Worm (Caenorhabditis elegans) whole organism, early embryonic: ENCODE results near the gene C46E10.1.

Experiments
- B0310.2 ChIP-seq: sonication (generic microtip); optimal IDR thresholded peaks from 2 replicates; lab custom pipeline; 2016; ENCODE audit warnings: mild to moderate bottlenecking, missing genetic modification characterization, missing compliant biosample characterization
- F13C5.2 ChIP-seq: sonication (generic microtip); optimal IDR thresholded peaks from 2 replicates; lab custom pipeline; 2017; ENCODE audit warnings: mild to moderate bottlenecking, missing genetic modification characterization, inconsistent platforms, missing compliant biosample characterization
- aly-1 ChIP-seq: sonication (generic microtip); optimal IDR thresholded peaks from 2 replicates; lab custom pipeline; 2016; ENCODE audit warnings: missing genetic modification characterization, missing compliant biosample characterization
- ama-1 ChIP-seq: fragments of 150-350 bp; optimal IDR thresholded peaks from 2 replicates; lab custom pipeline; 2014
- ceh-13 ChIP-seq: fragments of 200-800 bp; sonication (Bioruptor generic); optimal IDR thresholded peaks from 2 replicates; lab custom pipeline; 2018; ENCODE audit warnings: mild to moderate bottlenecking, missing genetic modification characterization, missing compliant biosample characterization
- ceh-36 ChIP-seq: sonication (generic microtip); optimal IDR thresholded peaks from 2 replicates; lab custom pipeline; 2016; ENCODE audit warnings: missing genetic modification characterization, inconsistent platforms, missing compliant biosample characterization
- ets-7 ChIP-seq: sonication (generic microtip); optimal IDR thresholded peaks from 2 replicates; lab custom pipeline; 2016; ENCODE audit warnings: missing genotype, missing genetic modification characterization, missing compliant biosample characterization
- flt-1 ChIP-seq: fragments of 200-800 bp; sonication (Bioruptor generic); IDR thresholded peaks from 2 replicates; pipeline ENCODE4 v1.3.6; 2022; ENCODE audit warnings: missing genetic modification characterization, missing compliant biosample characterization
- hmbx-1 ChIP-seq: sonication (generic microtip); optimal IDR thresholded peaks from 2 replicates; lab custom pipeline; 2016; ENCODE audit warnings: mild to moderate bottlenecking, missing genetic modification characterization, missing compliant biosample characterization
- hmg-4 ChIP-seq: fragments of 200-800 bp; sonication (Bioruptor generic); optimal IDR thresholded peaks from 2 replicates; lab custom pipeline; 2018; ENCODE audit warnings: mild to moderate bottlenecking, missing genetic modification characterization, missing compliant biosample characterization
- hnd-1 ChIP-seq: sonication (generic microtip); optimal IDR thresholded peaks from 2 replicates; lab custom pipeline; 2016; ENCODE audit warnings: missing genetic modification characterization, missing compliant biosample characterization
- pes-1 ChIP-seq: fragments of 200-800 bp; sonication (Bioruptor generic); IDR thresholded peaks from 2 replicates; pipeline ENCODE4 v1.3.6; 2022; ENCODE audit warnings: missing genetic modification reagents, missing genetic modification characterization, missing compliant biosample characterization
- scrt-1 ChIP-seq: fragments of 200-800 bp; sonication (Bioruptor generic); IDR thresholded peaks from 2 replicates; pipeline ENCODE4 v1.3.6; 2022; ENCODE audit warnings: missing genetic modification characterization, missing compliant biosample characterization
- sea-1 ChIP-seq: fragments of 200-800 bp; sonication (Bioruptor generic); conservative IDR thresholded peaks from 2 replicates; pipeline ENCODE4 v1.3.6; 2022; ENCODE audit warnings: missing genetic modification characterization, missing compliant biosample characterization
- tbx-11 ChIP-seq: fragments of 200-800 bp; sonication (Bioruptor generic); IDR thresholded peaks from 2 replicates; pipeline ENCODE4 v1.3.6; 2022; ENCODE audit warnings: missing genetic modification characterization, missing compliant biosample characterization
- tbx-37 ChIP-seq: fragments of 200-800 bp; sonication (Bioruptor generic); conservative IDR thresholded peaks from 2 replicates; pipeline ENCODE4 v1.3.6; 2022; ENCODE audit warnings: missing genetic modification reagents, missing genetic modification characterization, missing compliant biosample characterization
- tra-4 ChIP-seq: sonication (generic microtip); optimal IDR thresholded peaks from 2 replicates; lab custom pipeline; 2017; ENCODE audit warnings: missing genetic modification characterization, missing compliant biosample characterization

Gene C46E10.1

ce11 chrII:3705320-3705719 lies 18.7 kb upstream of the C46E10.1 start, which contains the start of gene srx-108:
srx-108 (plus strand) TSS chrII:3705620.
- TF ChIP-seq ets-7 (tag; lab: Kevin White, UChicago) (no peak), tbx-11 (GFP tag; lab: Robert Waterston, UW) (no peak), tbx-37 (GFP tag; lab: Robert Waterston, UW) (no peak)

- TF ChIP-seq hmbx-1 (tag; lab: Kevin White, UChicago) (no peak), hnd-1 (tag; lab: Kevin White, UChicago) (no peak), scrt-1 (GFP tag; lab: Robert Waterston, UW) (no peak), hmg-4 (GFP tag; lab: Kevin White, UChicago) (no peak), pes-1 (no peak)
Measured at ce11 chrII:3709255-3709654, 14.8 kb upstream of the C46E10.1 start, which contains the start of gene srx-110. srx-110 (plus strand) TSS chrII:3709555.

ce11 chrII:3711047-3711446 lies 13.0 kb upstream of the C46E10.1 start, which contains the start of gene fbxc-53:
fbxc-53 (plus strand) TSS chrII:3711291.
- TF ChIP-seq ceh-36: peak; percentile 51
- TF ChIP-seq sea-1 (GFP tag; lab: Robert Waterston, UW): no peak

- no peak for TF ChIP-seq tbx-37 (GFP tag; lab: Robert Waterston, UW)
- no peak for TF ChIP-seq B0310.2 (tag; lab: Kevin White, UChicago)
- no peak for TF ChIP-seq ceh-36
- TF ChIP-seq flt-1 (GFP tag; lab: Robert Waterston, UW): no peak
- no peak for TF ChIP-seq tbx-11 (GFP tag; lab: Robert Waterston, UW)
- TF ChIP-seq ets-7 (tag; lab: Kevin White, UChicago): no peak
- no peak for TF ChIP-seq ama-1 (lab: Kevin White, UChicago)
- TF ChIP-seq aly-1: no peak
- no peak for TF ChIP-seq hmbx-1 (tag; lab: Kevin White, UChicago)
- no peak for TF ChIP-seq F13C5.2 (tag; lab: Kevin White, UChicago)
- no peak for TF ChIP-seq hmg-4 (GFP tag; lab: Kevin White, UChicago)
- no peak for TF ChIP-seq pes-1
- no peak for TF ChIP-seq scrt-1 (GFP tag; lab: Robert Waterston, UW)
- TF ChIP-seq sea-1 (GFP tag; lab: Robert Waterston, UW): no peak
- no peak for TF ChIP-seq ceh-13 (GFP tag; lab: Kevin White, UChicago)
Measured at ce11 chrII:3714595-3714994, 9.4 kb upstream of the C46E10.1 start, which contains the start of gene srh-100. srh-100 (minus strand) TSS chrII:3714695.

ce11 chrII:3716455-3716854 lies 7.6 kb upstream of the C46E10.1 start, which contains the start of gene srh-99:
srh-99 (minus strand) TSS chrII:3716555.
- TF ChIP-seq ets-7 (tag; lab: Kevin White, UChicago) (no peak), hmg-4 (GFP tag; lab: Kevin White, UChicago) (no peak), tbx-37 (GFP tag; lab: Robert Waterston, UW) (no peak), hmbx-1 (tag; lab: Kevin White, UChicago) (no peak), pes-1 (no peak), ceh-36 (no peak), hnd-1 (tag; lab: Kevin White, UChicago) (no peak), tbx-11 (GFP tag; lab: Robert Waterston, UW) (no peak), sea-1 (GFP tag; lab: Robert Waterston, UW) (no peak), aly-1 (no peak)

- TF ChIP-seq ceh-36: no peak
- no peak for TF ChIP-seq tra-4 (tag; lab: Kevin White, UChicago)
- no peak for TF ChIP-seq ama-1 (lab: Kevin White, UChicago)
- TF ChIP-seq B0310.2 (tag; lab: Kevin White, UChicago): no peak
- TF ChIP-seq hmg-4 (GFP tag; lab: Kevin White, UChicago): no peak
- no peak for TF ChIP-seq F13C5.2 (tag; lab: Kevin White, UChicago)
- no peak for TF ChIP-seq hnd-1 (tag; lab: Kevin White, UChicago)
- no peak for TF ChIP-seq ets-7 (tag; lab: Kevin White, UChicago)
- TF ChIP-seq tbx-11 (GFP tag; lab: Robert Waterston, UW): no peak
- TF ChIP-seq ceh-13 (GFP tag; lab: Kevin White, UChicago): no peak
- TF ChIP-seq aly-1: no peak
- no peak for TF ChIP-seq hmbx-1 (tag; lab: Kevin White, UChicago)
- TF ChIP-seq flt-1 (GFP tag; lab: Robert Waterston, UW): no peak
Measured at ce11 chrII:3716961-3717360, 7.1 kb upstream of the C46E10.1 start, which contains the start of gene fbxc-52. fbxc-52 (plus strand) TSS chrII:3717261.

ce11 chrII:3721016-3721415 lies 3.0 kb upstream of the C46E10.1 start, which contains the start of gene C46E10.3:
C46E10.3 (plus strand) TSS chrII:3721316.
- TF ChIP-seq sea-1 (GFP tag; lab: Robert Waterston, UW): no peak
- no peak for TF ChIP-seq ceh-13 (GFP tag; lab: Kevin White, UChicago)
- TF ChIP-seq ets-7 (tag; lab: Kevin White, UChicago): no peak
- no peak for TF ChIP-seq hmbx-1 (tag; lab: Kevin White, UChicago)
- no peak for TF ChIP-seq tbx-37 (GFP tag; lab: Robert Waterston, UW)
- no peak for TF ChIP-seq tbx-11 (GFP tag; lab: Robert Waterston, UW)
- TF ChIP-seq pes-1: no peak
- TF ChIP-seq ceh-36: no peak
- no peak for TF ChIP-seq B0310.2 (tag; lab: Kevin White, UChicago)
- TF ChIP-seq F13C5.2 (tag; lab: Kevin White, UChicago): no peak
- no peak for TF ChIP-seq ama-1 (lab: Kevin White, UChicago)

- TF ChIP-seq pes-1: no peak
Measured at ce11 chrII:3727996-3728395, 4.0 kb downstream of the C46E10.1 start, which contains the start of gene C46E10.8. C46E10.8 (minus strand) TSS chrII:3728096.
